Fruit fly (Drosophila melanogaster) whole organism, embryonic: ENCODE results near the gene Shawn.
A peak's percentile ranks its signal among the peaks of the same experiment; 100 is the strongest.

ENCODE experiments used
- Bgb ChIP-seq: fragments of 200-800 bp; sonication (Bioruptor generic); IDR thresholded peaks from 2 replicates; pipeline ENCODE4 v1.3.6; 2022; ENCODE audit warnings: missing biosample characterization, missing genetic modification characterization; ENCODE audit not compliant: partially characterized antibody
- CG10979 ChIP-seq: fragments of 200-800 bp; sonication (Bioruptor generic); optimal IDR thresholded peaks from 2 replicates; lab custom pipeline; 2018; ENCODE audit warnings: missing biosample characterization, mild to moderate bottlenecking, missing genetic modification characterization, moderate library complexity
- CG11247 ChIP-seq: fragments of 200-800 bp; sonication (Bioruptor generic); IDR thresholded peaks from 2 replicates; pipeline ENCODE4 v1.3.6; 2022; ENCODE audit warnings: missing biosample characterization, missing genetic modification characterization
- CG11560 ChIP-seq: fragments of 200-800 bp; sonication (Bioruptor generic); IDR thresholded peaks from 3 replicates; pipeline ENCODE4 v1.3.6; 2022; ENCODE audit warnings: missing biosample characterization, missing genetic modification characterization
- CG12769 ChIP-seq: fragments of 200-800 bp; sonication (Bioruptor generic); optimal IDR thresholded peaks from 2 replicates; lab custom pipeline; 2019; ENCODE audit warnings: missing biosample characterization, mild to moderate bottlenecking, missing genetic modification characterization, moderate library complexity
- CG14014 ChIP-seq: fragments of 200-800 bp; sonication (Bioruptor generic); IDR thresholded peaks from 2 replicates; pipeline ENCODE4 v1.3.6; 2022; ENCODE audit warnings: missing biosample characterization, missing genetic modification characterization
- CG14860 ChIP-seq: fragments of 200-800 bp; sonication (Bioruptor generic); IDR thresholded peaks from 3 replicates; pipeline ENCODE4 v1.3.6; 2022; ENCODE audit warnings: missing biosample characterization, missing genetic modification characterization; ENCODE audit not compliant: partially characterized antibody
- CG17186 ChIP-seq: fragments of 200-800 bp; sonication (Bioruptor generic); optimal IDR thresholded peaks from 3 replicates; lab custom pipeline; 2017; ENCODE audit warnings: missing biosample characterization, missing genetic modification reagents, missing genetic modification characterization
- CG17568 ChIP-seq: fragments of 200-800 bp; sonication (Bioruptor generic); optimal IDR thresholded peaks from 2 replicates; lab custom pipeline; 2018; ENCODE audit warnings: missing biosample characterization, mild to moderate bottlenecking, missing genetic modification characterization, moderate library complexity
- CG30403 ChIP-seq: fragments of 200-800 bp; sonication (Bioruptor generic); optimal IDR thresholded peaks from 3 replicates; lab custom pipeline; 2016; ENCODE audit warnings: missing biosample characterization, missing genetic modification characterization
- CG3065 ChIP-seq: fragments of 200-800 bp; sonication (Bioruptor generic); optimal IDR thresholded peaks from 2 replicates; lab custom pipeline; 2016; ENCODE audit warnings: missing biosample characterization, missing genetic modification characterization
- CG3163 ChIP-seq: fragments of 200-800 bp; sonication (Bioruptor generic); optimal IDR thresholded peaks from 3 replicates; lab custom pipeline; 2016; ENCODE audit warnings: missing biosample characterization, missing genetic modification characterization
- CG32772 ChIP-seq: fragments of 200-800 bp; sonication (Bioruptor generic); IDR thresholded peaks from 2 replicates; pipeline ENCODE4 v1.3.6; 2022; ENCODE audit warnings: missing biosample characterization, missing genetic modification characterization
- CG4820 ChIP-seq: fragments of 200-800 bp; sonication (Bioruptor generic); optimal IDR thresholded peaks from 3 replicates; lab custom pipeline; 2016; ENCODE audit warnings: missing biosample characterization, missing genetic modification characterization
- CG5245 ChIP-seq: fragments of 200-800 bp; sonication (Bioruptor generic); optimal IDR thresholded peaks from 3 replicates; lab custom pipeline; 2016; ENCODE audit warnings: missing biosample characterization, missing genetic modification characterization
- CG6654 ChIP-seq: fragments of 200-800 bp; sonication (Bioruptor generic); optimal IDR thresholded peaks from 2 replicates; lab custom pipeline; 2017; ENCODE audit warnings: missing biosample characterization, mild to moderate bottlenecking, missing genetic modification characterization
- CG7786 ChIP-seq: fragments of 200-800 bp; sonication (Bioruptor generic); optimal IDR thresholded peaks from 2 replicates; lab custom pipeline; 2016; ENCODE audit warnings: missing biosample characterization, missing genetic modification characterization
- CG9215 ChIP-seq: fragments of 200-800 bp; sonication (Bioruptor generic); IDR thresholded peaks from 2 replicates; pipeline ENCODE4 v1.3.6; 2022; ENCODE audit warnings: missing biosample characterization, missing genetic modification characterization
- CG9817 ChIP-seq: fragments of 200-800 bp; sonication (Bioruptor generic); optimal IDR thresholded peaks from 2 replicates; lab custom pipeline; 2018; ENCODE audit warnings: missing biosample characterization, mild to moderate bottlenecking, missing genetic modification characterization, moderate library complexity
- Eip74EF ChIP-seq, 2 experiments: fragments of 200-800 bp in 1 of 2; fragments of >200 bp in 1 of 2; sonication (Bioruptor generic) in 1 of 2; optimal IDR thresholded peaks; 2 replicates each; lab custom pipeline; 2017 to 2019; ENCODE audit warnings: missing biosample characterization in 2 of 2, missing genetic modification characterization in 2 of 2, mild to moderate bottlenecking in 1 of 2, moderate library complexity in 1 of 2
- MBD-R2 ChIP-seq: fragments of 200-800 bp; sonication (Bioruptor generic); IDR thresholded peaks from 2 replicates; pipeline ENCODE4 v1.3.6; 2022; ENCODE audit warnings: missing biosample characterization, missing genetic modification characterization
- Optix ChIP-seq: fragments of 200-800 bp; sonication (Bioruptor generic); IDR thresholded peaks from 3 replicates; pipeline ENCODE4 v1.3.6; 2022; ENCODE audit warnings: missing biosample characterization, missing genetic modification characterization
- Pdp1 ChIP-seq, 2 experiments: fragments of 200-800 bp; sonication (Bioruptor generic); optimal IDR thresholded peaks; 3 replicates each; lab custom pipeline; 2016; ENCODE audit warnings: missing biosample characterization in 2 of 2, missing genetic modification characterization in 2 of 2, mild to moderate bottlenecking in 1 of 2, moderate library complexity in 1 of 2
- Sry-δ ChIP-seq: fragments of 200-800 bp; sonication (Bioruptor generic); optimal IDR thresholded peaks from 2 replicates; lab custom pipeline; 2016; ENCODE audit warnings: missing biosample characterization, missing genetic modification characterization
- ac ChIP-seq: fragments of 200-800 bp; sonication (Bioruptor generic); optimal IDR thresholded peaks from 3 replicates; lab custom pipeline; 2017; ENCODE audit warnings: missing biosample characterization, mild to moderate bottlenecking, missing genetic modification characterization
- ash1 ChIP-seq: fragments of 200-800 bp; sonication (Bioruptor generic); optimal IDR thresholded peaks from 2 replicates; lab custom pipeline; 2018; ENCODE audit warnings: missing biosample characterization, mild to moderate bottlenecking, missing genetic modification characterization
- bab2 ChIP-seq: fragments of 200-800 bp; sonication (Bioruptor generic); optimal IDR thresholded peaks from 2 replicates; lab custom pipeline; 2016; ENCODE audit warnings: missing biosample characterization, missing genetic modification characterization
- bsh ChIP-seq, 2 experiments: fragments of 200-800 bp; sonication (Bioruptor generic); optimal IDR thresholded peaks; 2 replicates each; lab custom pipeline; 2017 to 2018; ENCODE audit warnings: mild to moderate bottlenecking in 2 of 2, missing biosample characterization in 2 of 2, missing genetic modification characterization in 2 of 2, moderate library complexity in 1 of 2
- ci ChIP-seq: fragments of 200-800 bp; sonication (Bioruptor generic); IDR thresholded peaks from 3 replicates; pipeline ENCODE4 v1.3.6; 2022; ENCODE audit warnings: missing biosample characterization, missing genetic modification characterization
- dmrt11E ChIP-seq: fragments of 200-800 bp; sonication (Bioruptor generic); optimal IDR thresholded peaks from 3 replicates; lab custom pipeline; 2018; ENCODE audit warnings: missing biosample characterization, mild to moderate bottlenecking, missing genetic modification characterization, moderate library complexity
- dpn ChIP-seq, 2 experiments: fragments of 200-800 bp; sonication (Bioruptor generic); optimal IDR thresholded peaks; 3 replicates each; lab custom pipeline; 2016; ENCODE audit warnings: missing biosample characterization in 2 of 2, missing genetic modification characterization in 2 of 2
- emc ChIP-seq: fragments of 200-800 bp; sonication (Bioruptor generic); optimal IDR thresholded peaks from 2 replicates; lab custom pipeline; 2016; ENCODE audit warnings: missing biosample characterization, missing genetic modification characterization
- fd3F ChIP-seq: fragments of 200-800 bp; sonication (Bioruptor generic); optimal IDR thresholded peaks from 2 replicates; lab custom pipeline; 2018; ENCODE audit warnings: missing biosample characterization, mild to moderate bottlenecking, missing genetic modification characterization, moderate library complexity
- grau ChIP-seq: fragments of 200-800 bp; optimal IDR thresholded peaks from 3 replicates; lab custom pipeline; 2019; ENCODE audit warnings: missing biosample characterization, mild to moderate bottlenecking, missing genetic modification characterization, moderate library complexity
- hkb ChIP-seq, 2 experiments: fragments of 200-800 bp in 1 of 2; fragments of >200 bp in 1 of 2; sonication (Bioruptor generic) in 1 of 2; IDR thresholded peaks in 1 of 2; optimal IDR thresholded peaks in 1 of 2; 2 replicates each; pipeline versions ENCODE4 v1.3.6 to Lab custom; 2017 to 2022; ENCODE audit warnings: missing biosample characterization in 1 of 2, missing genetic modification characterization in 1 of 2
- insv ChIP-seq, 2 experiments: fragments of 200-800 bp; sonication (Bioruptor generic); optimal IDR thresholded peaks; 3 replicates each; lab custom pipeline; 2016 to 2018; ENCODE audit warnings: missing biosample characterization in 2 of 2, missing genetic modification characterization in 2 of 2
- phol ChIP-seq: fragments of 200-800 bp; sonication (Bioruptor generic); optimal IDR thresholded peaks from 3 replicates; lab custom pipeline; 2018; ENCODE audit warnings: missing biosample characterization, mild to moderate bottlenecking, missing genetic modification characterization, moderate library complexity
- pita ChIP-seq: fragments of 200-800 bp; sonication (Bioruptor generic); optimal IDR thresholded peaks from 2 replicates; lab custom pipeline; 2017; ENCODE audit warnings: missing biosample characterization, mild to moderate bottlenecking, missing genetic modification characterization
- pum ChIP-seq: fragments of 200-800 bp; sonication (Bioruptor generic); optimal IDR thresholded peaks from 2 replicates; lab custom pipeline; 2016; ENCODE audit warnings: missing biosample characterization, missing genetic modification characterization
- salm ChIP-seq: fragments of 200-800 bp; sonication (Bioruptor generic); optimal IDR thresholded peaks from 2 replicates; lab custom pipeline; 2018; ENCODE audit warnings: missing biosample characterization, mild to moderate bottlenecking, missing genetic modification characterization
- sisA ChIP-seq: fragments of 200-800 bp; sonication (Bioruptor generic); IDR thresholded peaks from 2 replicates; pipeline ENCODE4 v1.3.6; 2022; ENCODE audit warnings: missing biosample characterization, missing genetic modification characterization
- slp2 ChIP-seq: fragments of 200-800 bp; sonication (Bioruptor generic); optimal IDR thresholded peaks from 2 replicates; lab custom pipeline; 2016; ENCODE audit warnings: missing biosample characterization, missing genetic modification characterization
- tgo ChIP-seq: fragments of 200-800 bp; sonication (Bioruptor generic); IDR thresholded peaks from 3 replicates; pipeline ENCODE4 v1.3.6; 2022; ENCODE audit warnings: missing biosample characterization, missing genetic modification characterization
- tll ChIP-seq, 2 experiments: fragments of 200-800 bp in 1 of 2; fragments of >200 bp in 1 of 2; sonication (Bioruptor generic) in 1 of 2; optimal IDR thresholded peaks; 2 replicates each; lab custom pipeline; 2017 to 2019; ENCODE audit warnings: missing biosample characterization in 2 of 2, missing genetic modification characterization in 2 of 2, mild to moderate bottlenecking in 1 of 2, moderate library complexity in 1 of 2
- toy ChIP-seq: fragments of 200-800 bp; sonication (Bioruptor generic); IDR thresholded peaks from 2 replicates; pipeline ENCODE4 v1.3.6; 2022; ENCODE audit warnings: missing biosample characterization, missing genetic modification characterization
- tup ChIP-seq: fragments of 200-800 bp; sonication (Bioruptor generic); optimal IDR thresholded peaks from 2 replicates; lab custom pipeline; 2016; ENCODE audit warnings: missing biosample characterization, mild to moderate bottlenecking, missing genetic modification characterization, moderate library complexity
- wdn ChIP-seq: fragments of 200-800 bp; sonication (Bioruptor generic); IDR thresholded peaks from 2 replicates; pipeline ENCODE4 v1.3.6; 2022; ENCODE audit warnings: missing biosample characterization, missing genetic modification characterization
- zfh1 ChIP-seq: fragments of 200-800 bp; sonication (Bioruptor generic); IDR thresholded peaks from 3 replicates; pipeline ENCODE4 v1.3.6; 2022; ENCODE audit warnings: missing biosample characterization, missing genetic modification characterization

Gene Shawn

dm6 chrX:19651757-19652419 is 40.6 kb downstream of the Shawn start, which contains the start of the genes Ranbp21 and Elys (continued):
- peak; percentile 3 for TF ChIP-seq fd3F (GFP tag; lab: Kevin White, UChicago)
- no peak for TF ChIP-seq CG3065
- peak; percentile 44 to 61 for TF ChIP-seq Pdp1 (GFP tag; optimal IDR thresholded peaks at IDR 0.05; lab: Kevin White, UChicago)
- TF ChIP-seq CG11560 (tag; lab: Robert Waterston, UW): peak; percentile 37; the same call in 1 of the 3 replicates
- TF ChIP-seq Bgb (GFP tag; lab: Robert Waterston, UW): peak; percentile 31; the same call in 1 of the 2 replicates
- TF ChIP-seq dpn (GFP tag; optimal IDR thresholded peaks at IDR 0.05; lab: Kevin White, UChicago): peak; percentile 69 to 70
- no peak for TF ChIP-seq pita
- peak; percentile 59 for TF ChIP-seq phol (tag; lab: Kevin White, UChicago)
- no peak for TF ChIP-seq CG17568 (GFP tag; lab: Kevin White, UChicago)
- peak; percentile 56 for TF ChIP-seq CG7786 (GFP tag; lab: Kevin White, UChicago)
- TF ChIP-seq tgo: peak; percentile 44; the same call in 1 of the 3 replicates
- TF ChIP-seq Sry-δ (GFP tag; lab: Kevin White, UChicago): peak; percentile 79
- TF ChIP-seq CG10979 (tag; lab: Kevin White, UChicago): peak; percentile 6
- peak; percentile 45 for TF ChIP-seq dmrt11E
- peak; percentile 66 for TF ChIP-seq sisA (GFP tag; lab: Robert Waterston, UW)
- no peak for TF ChIP-seq tll (GFP tag; optimal IDR thresholded peaks at IDR 0.05; lab: Kevin White, UChicago)
- no peak for TF ChIP-seq CG14860 (GFP tag; lab: Robert Waterston, UW)
- peak; percentile 40 for TF ChIP-seq grau
- no peak for TF ChIP-seq Eip74EF (GFP tag; optimal IDR thresholded peaks at IDR 0.05; lab: Kevin White, UChicago)
- TF ChIP-seq bab2 (GFP tag; lab: Kevin White, UChicago): peak; percentile 68
- TF ChIP-seq CG4820 (GFP tag; lab: Kevin White, UChicago): peak; percentile 16
- TF ChIP-seq CG14014: 0 out of 2 replicates have a peak, but pooled peaks have one; percentile 29
- peak; percentile 56; the same call in 1 of the 3 replicates for TF ChIP-seq ci (GFP tag; lab: Robert Waterston, UW)
- TF ChIP-seq Optix (GFP tag; lab: Robert Waterston, UW): peak; percentile 57; the same call in 2 of the 3 replicates
- peak in 1 of 2 experiments; percentile 28 for TF ChIP-seq insv (GFP tag; optimal IDR thresholded peaks at IDR 0.05; lab: Kevin White, UChicago)
- TF ChIP-seq CG3163: peak; percentile 21
- TF ChIP-seq CG17186 (GFP tag; lab: Kevin White, UChicago): peak; percentile 12
- peak; percentile 68 for TF ChIP-seq CG32772 (GFP tag; lab: Robert Waterston, UW)
- TF ChIP-seq MBD-R2 (GFP tag; lab: Robert Waterston, UW): peak; percentile 68
- TF ChIP-seq hkb (optimal IDR thresholded peaks at IDR 0.05; lab: Kevin White, UChicago): peak; percentile 72
- peak; percentile 53; the same call in 1 of the 2 replicates for TF ChIP-seq hkb (GFP tag; IDR thresholded peaks at IDR 0.05; lab: Robert Waterston, UW)
- TF ChIP-seq CG9817 (tag; lab: Kevin White, UChicago): peak; percentile 50
- TF ChIP-seq ac (GFP tag; lab: Kevin White, UChicago): no peak
- TF ChIP-seq salm: no peak
- no peak for TF ChIP-seq emc (GFP tag; lab: Kevin White, UChicago)
- peak; percentile 33 for TF ChIP-seq tup (GFP tag; lab: Kevin White, UChicago)
- TF ChIP-seq bsh (GFP tag; optimal IDR thresholded peaks at IDR 0.05; lab: Kevin White, UChicago): peak in 1 of 2 experiments; percentile 31
- peak; percentile 66; the same call in 2 of the 3 replicates for TF ChIP-seq zfh1 (GFP tag; lab: Robert Waterston, UW)
- peak; percentile 53 for TF ChIP-seq slp2 (GFP tag; lab: Kevin White, UChicago)
- peak; percentile 71 for TF ChIP-seq CG30403 (GFP tag; lab: Kevin White, UChicago)
- 0 out of 2 replicates have a peak, but pooled peaks have one; percentile 14 for TF ChIP-seq wdn (GFP tag; lab: Robert Waterston, UW)
- TF ChIP-seq pum: peak; percentile 76
- peak; percentile 38; the same call in 1 of the 2 replicates for TF ChIP-seq CG11247 (GFP tag; lab: Robert Waterston, UW)
- no peak for TF ChIP-seq CG12769 (tag; lab: Kevin White, UChicago)
- peak; percentile 28 for TF ChIP-seq CG5245
- TF ChIP-seq toy (GFP tag; lab: Robert Waterston, UW): no peak
- TF ChIP-seq CG9215: peak; percentile 62
- peak; percentile 7 for TF ChIP-seq CG6654
- TF ChIP-seq ash1: no peak
